Worm (Caenorhabditis elegans): ENCODE data around the gene F29B9.11.
A peak's percentile ranks its signal among the peaks of the same experiment; 100 is the strongest.

F29B9.11 gene

ce11 chrIV:4705182-4705581 lies 45.2 kb upstream of the F29B9.11 start (continued):
- TF ChIP-seq lir-1 (GFP tag; conservative IDR thresholded peaks at IDR 0.05) = no peak
- no peak for TF ChIP-seq hmg-20 (GFP tag; IDR thresholded peaks at IDR 0.05)
- TF ChIP-seq lin-26 (GFP tag; IDR thresholded peaks at IDR 0.05) = peak; percentile 63; the same call in 1 of the 2 replicates
- no peak for TF ChIP-seq F23B12.7 (tag; optimal IDR thresholded peaks at IDR 0.05; ENCODE audit: insufficient read depth)
- no peak for TF ChIP-seq ama-1 (optimal IDR thresholded peaks at IDR 0.05)
- no peak for TF ChIP-seq ama-1 (GFP tag; optimal IDR thresholded peaks at IDR 0.05)
- no peak for TF ChIP-seq atf-7 (tag; optimal IDR thresholded peaks at IDR 0.05)
- TF ChIP-seq Y79H2A.3 (GFP tag; conservative IDR thresholded peaks at IDR 0.05) = no peak
- TF ChIP-seq F33H1.4 (GFP tag; IDR thresholded peaks at IDR 0.05) = no peak
- TF ChIP-seq rec-8 (tag; optimal IDR thresholded peaks at IDR 0.05) = no peak
- peak; percentile 27 for TF ChIP-seq tbp1 (GFP tag; optimal IDR thresholded peaks at IDR 0.05)
- TF ChIP-seq snpc-1.1 (tag; optimal IDR thresholded peaks at IDR 0.05; ENCODE audit: insufficient read depth) = no peak
- TF ChIP-seq dpl-1 (GFP tag; optimal IDR thresholded peaks at IDR 0.05) = no peak
- TF ChIP-seq bed-1 (GFP tag; IDR thresholded peaks at IDR 0.05) = no peak
- peak; percentile 19 for TF ChIP-seq madf-10 (tag; optimal IDR thresholded peaks at IDR 0.05)
- peak; percentile 99 for TF ChIP-seq nhr-80 (tag; optimal IDR thresholded peaks at IDR 0.05)
- TF ChIP-seq lin-40 (tag; optimal IDR thresholded peaks at IDR 0.05) = peak; percentile 64
- TF ChIP-seq F10E7.11 (tag; optimal IDR thresholded peaks at IDR 0.05) = no peak
- TF ChIP-seq Y56A3A.18 (GFP tag; IDR thresholded peaks at IDR 0.05) = no peak
- no peak for TF ChIP-seq mel-28 (tag; optimal IDR thresholded peaks at IDR 0.05; ENCODE audit: borderline replicate concordance)
- no peak for TF ChIP-seq chd-7 (tag; optimal IDR thresholded peaks at IDR 0.05)
- TF ChIP-seq ztf-25 (GFP tag; IDR thresholded peaks at IDR 0.05) = no peak
- peak in 1 of 2 experiments; percentile 27 for TF ChIP-seq let-607 (tag; optimal IDR thresholded peaks at IDR 0.05)
- no peak for TF ChIP-seq B0019.2 (GFP tag; conservative IDR thresholded peaks at IDR 0.05)
- no peak for TF ChIP-seq C06A6.2 (GFP tag; conservative IDR thresholded peaks at IDR 0.05)
- peak; percentile 71 for TF ChIP-seq ets-4 (GFP tag; optimal IDR thresholded peaks at IDR 0.05)
- no peak for TF ChIP-seq lsl-1 (GFP tag; optimal IDR thresholded peaks at IDR 0.05)
- TF ChIP-seq attf-5 (GFP tag; optimal IDR thresholded peaks at IDR 0.05) = peak; percentile 93
- 0 out of 2 replicates have a peak, but pooled peaks have one; percentile 19 for TF ChIP-seq C17E4.6 (GFP tag; IDR thresholded peaks at IDR 0.05)
- 0 out of 2 replicates have a peak, but pooled peaks have one; percentile 15 for TF ChIP-seq hsf-1 (GFP tag; IDR thresholded peaks at IDR 0.05)
- TF ChIP-seq ceh-58 (GFP tag; IDR thresholded peaks at IDR 0.05) = no peak
- TF ChIP-seq nfya-1 (tag; optimal IDR thresholded peaks at IDR 0.05; ENCODE audit: borderline replicate concordance, insufficient read depth) = no peak
- TF ChIP-seq somi-1 (GFP tag; optimal IDR thresholded peaks at IDR 0.05) = no peak
- TF ChIP-seq Y53F4B.3 (GFP tag; IDR thresholded peaks at IDR 0.05) = no peak
- no peak for TF ChIP-seq madf-8 (GFP tag; conservative IDR thresholded peaks at IDR 0.05)
- no peak for TF ChIP-seq F57C9.4 (tag; optimal IDR thresholded peaks at IDR 0.05)
- TF ChIP-seq aptf-2 (GFP tag; conservative IDR thresholded peaks at IDR 0.05) = no peak
- peak; percentile 72 for TF ChIP-seq ztf-18 (tag; optimal IDR thresholded peaks at IDR 0.05)
- TF ChIP-seq dpff-1 (tag; optimal IDR thresholded peaks at IDR 0.05) = no peak
- TF ChIP-seq zfh-2 (GFP tag; conservative IDR thresholded peaks at IDR 0.05) = peak; percentile 97
- no peak for TF ChIP-seq madf-6 (GFP tag; IDR thresholded peaks at IDR 0.05)
- 0 out of 2 replicates have a peak, but pooled peaks have one; percentile 47 for TF ChIP-seq let-526 (GFP tag; IDR thresholded peaks at IDR 0.05)
- peak; percentile 83; the same call in 1 of the 2 replicates for TF ChIP-seq dox-1 (GFP tag; IDR thresholded peaks at IDR 0.05)
- 0 out of 2 replicates have a peak, but pooled peaks have one; percentile 25 for TF ChIP-seq egl-44 (GFP tag; IDR thresholded peaks at IDR 0.05)
- no peak for TF ChIP-seq Y53G8AR.9 (GFP tag; conservative IDR thresholded peaks at IDR 0.05)
- TF ChIP-seq ztf-6 (GFP tag; IDR thresholded peaks at IDR 0.05) = no peak
- no peak for TF ChIP-seq sea-2 (GFP tag; IDR thresholded peaks at IDR 0.05)
- no peak for TF ChIP-seq hrde-1 (tag; optimal IDR thresholded peaks at IDR 0.05; ENCODE audit: borderline replicate concordance)

Measured in whole organism, young adult.